Worm (Caenorhabditis elegans) whole organism, late embryonic: ENCODE results near the gene fbxc-47.

Experiments
- ahr-1 ChIP-seq: sonication (generic microtip); optimal IDR thresholded peaks from 2 replicates; lab custom pipeline; 2016; ENCODE audit warnings: missing genetic modification characterization, missing compliant biosample characterization
- ceh-2 ChIP-seq: sonication (generic microtip); optimal IDR thresholded peaks from 2 replicates; lab custom pipeline; 2016; ENCODE audit warnings: missing genotype, missing genetic modification characterization, missing compliant biosample characterization
- che-1 ChIP-seq: sonication (generic microtip); optimal IDR thresholded peaks from 2 replicates; lab custom pipeline; 2016; ENCODE audit warnings: mild to moderate bottlenecking, missing genetic modification characterization, missing compliant biosample characterization
- elt-4 ChIP-seq: sonication (generic microtip); optimal IDR thresholded peaks from 2 replicates; lab custom pipeline; 2016; ENCODE audit warnings: missing genetic modification characterization, missing compliant biosample characterization
- eyg-1 ChIP-seq: sonication (generic microtip); optimal IDR thresholded peaks from 2 replicates; lab custom pipeline; 2016; ENCODE audit warnings: missing genotype, missing genetic modification characterization, missing compliant biosample characterization
- fkh-10 ChIP-seq: fragments of 150-350 bp; optimal IDR thresholded peaks from 2 replicates; lab custom pipeline; 2014; ENCODE audit warnings: missing biosample characterization, missing genetic modification reagents, missing genetic modification characterization
- hlh-30 ChIP-seq: sonication (generic microtip); optimal IDR thresholded peaks from 2 replicates; lab custom pipeline; 2017; ENCODE audit warnings: antibody characterized with exemption, missing genetic modification characterization, missing compliant biosample characterization; ENCODE audit not compliant: insufficient read depth
- pag-3 ChIP-seq: sonication (generic microtip); optimal IDR thresholded peaks from 2 replicates; lab custom pipeline; 2016; ENCODE audit warnings: missing compliant biosample characterization, missing genetic modification characterization, borderline replicate concordance
- pax-1 ChIP-seq: fragments of 150-350 bp; optimal IDR thresholded peaks from 2 replicates; lab custom pipeline; 2014; ENCODE audit warnings: missing biosample characterization, missing genetic modification characterization
- unc-55 ChIP-seq: sonication (generic microtip); optimal IDR thresholded peaks from 2 replicates; lab custom pipeline; 2017; ENCODE audit warnings: missing biosample characterization, missing genetic modification reagents, missing genetic modification characterization

DNA sequence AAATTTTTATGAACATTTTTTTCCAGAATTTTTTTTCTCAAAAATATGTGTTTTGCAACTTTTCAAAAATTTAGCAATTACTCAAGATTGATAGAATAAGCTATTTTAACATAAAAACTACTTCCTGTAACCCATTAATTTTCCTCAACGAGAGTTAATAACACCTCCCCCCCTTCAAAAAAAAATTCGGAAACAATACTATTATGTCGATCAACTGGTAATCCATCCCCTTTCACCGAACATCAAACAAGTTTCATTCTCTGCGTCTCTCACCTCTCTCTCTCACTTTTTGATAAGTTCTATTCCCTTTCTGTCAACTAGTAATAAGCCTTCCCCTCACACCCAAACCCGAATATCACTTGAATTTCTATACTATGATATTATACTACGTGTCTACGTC, 21.4 kb upstream of the fbxc-47 start, which contains the start of gene glct-6:
- TF ChIP-seq hlh-30 (tag; lab: Kevin White, UChicago) (no peak), pag-3 (tag; lab: Kevin White, UChicago) (no peak), ceh-2 (tag; lab: Kevin White, UChicago) (no peak), fkh-10 (GFP tag; lab: Kevin White, UChicago) (no peak), eyg-1 (no peak), elt-4 (no peak), che-1 (tag; lab: Kevin White, UChicago) (no peak), unc-55 (GFP tag; lab: Kevin White, UChicago) (no peak), pax-1 (tag; lab: Kevin White, UChicago) (no peak), ahr-1 (tag; lab: Kevin White, UChicago) (no peak)
